Worm (Caenorhabditis elegans) whole organism, early embryonic: ENCODE data around the gene M163.11.
A peak's percentile ranks its signal among the peaks of the same experiment; 100 is the strongest.

Source experiments
- B0310.2 ChIP-seq: sonication (generic microtip); optimal IDR thresholded peaks from 2 replicates; lab custom pipeline; 2016; ENCODE audit warnings: mild to moderate bottlenecking, missing genetic modification characterization, missing compliant biosample characterization
- ama-1 ChIP-seq: fragments of 150-350 bp; optimal IDR thresholded peaks from 2 replicates; lab custom pipeline; 2014
- ceh-13 ChIP-seq: fragments of 200-800 bp; sonication (Bioruptor generic); optimal IDR thresholded peaks from 2 replicates; lab custom pipeline; 2018; ENCODE audit warnings: mild to moderate bottlenecking, missing genetic modification characterization, missing compliant biosample characterization
- hmbx-1 ChIP-seq: sonication (generic microtip); optimal IDR thresholded peaks from 2 replicates; lab custom pipeline; 2016; ENCODE audit warnings: mild to moderate bottlenecking, missing genetic modification characterization, missing compliant biosample characterization
- hmg-4 ChIP-seq: fragments of 200-800 bp; sonication (Bioruptor generic); optimal IDR thresholded peaks from 2 replicates; lab custom pipeline; 2018; ENCODE audit warnings: mild to moderate bottlenecking, missing genetic modification characterization, missing compliant biosample characterization
- scrt-1 ChIP-seq: fragments of 200-800 bp; sonication (Bioruptor generic); IDR thresholded peaks from 2 replicates; pipeline ENCODE4 v1.3.6; 2022; ENCODE audit warnings: missing genetic modification characterization, missing compliant biosample characterization
- sea-1 ChIP-seq: fragments of 200-800 bp; sonication (Bioruptor generic); conservative IDR thresholded peaks from 2 replicates; pipeline ENCODE4 v1.3.6; 2022; ENCODE audit warnings: missing genetic modification characterization, missing compliant biosample characterization

ce11 chrX:14480248-14480647 lies 1.1 kb downstream of the M163.11 start, which contains the start of gene gfi-3:
- no peak for TF ChIP-seq ceh-13 (GFP tag; lab: Kevin White, UChicago)
- no peak for TF ChIP-seq ama-1
- TF ChIP-seq sea-1 (GFP tag; lab: Robert Waterston, UW): peak; percentile 51; the same call in 1 of the 2 replicates
- 0 out of 2 replicates have a peak, but pooled peaks have one; percentile 47 for TF ChIP-seq scrt-1 (GFP tag; lab: Robert Waterston, UW)
- peak; percentile 69 for TF ChIP-seq hmg-4 (GFP tag; lab: Kevin White, UChicago)
- no peak for TF ChIP-seq hmbx-1
- TF ChIP-seq B0310.2 (tag; lab: Kevin White, UChicago): no peak
